Fruit fly (Drosophila melanogaster): ENCODE results near the gene VhaM9.7-a.

Gene VhaM9.7-a

DNA sequence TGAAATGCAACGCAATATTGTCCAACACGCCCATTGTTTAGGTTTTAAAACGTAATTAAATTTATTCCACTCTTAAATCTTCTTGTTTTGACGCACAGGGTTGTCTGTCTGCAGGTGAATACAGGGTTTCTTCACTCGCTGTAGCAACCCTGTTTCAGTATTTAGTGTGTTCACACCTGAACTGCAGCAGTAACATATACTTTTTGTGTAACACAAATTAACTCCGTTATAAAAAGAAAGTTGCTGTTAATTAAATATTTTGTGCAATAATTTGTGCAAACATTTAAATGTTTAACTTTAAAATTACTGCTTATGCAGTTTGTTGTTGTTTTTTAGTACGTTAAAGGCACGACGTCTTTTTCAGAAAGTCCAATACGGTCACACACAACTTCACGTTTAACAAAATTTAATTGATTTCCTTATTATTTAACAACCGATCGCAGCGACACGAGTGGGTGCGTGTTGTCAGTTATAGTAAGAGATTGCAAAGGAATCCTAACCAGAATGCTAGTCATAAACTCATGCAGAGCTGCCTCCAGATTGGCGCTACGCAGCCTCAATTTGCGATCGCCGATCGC lies 29.7 kb downstream of the VhaM9.7-a start, which contains the start of the genes CG15012 and Fdx2:
Gene CG15012, minus strand, starts transcription at position 127 of the 578 bp plus-strand sequence.
Gene Fdx2, plus strand, starts transcription at position 363 of the 578 bp plus-strand sequence.
- peak; percentile 64 for TF ChIP-seq CG17801 (GFP tag; optimal IDR thresholded peaks at IDR 0.05; ENCODE audit: partially characterized antibody)

DNA sequence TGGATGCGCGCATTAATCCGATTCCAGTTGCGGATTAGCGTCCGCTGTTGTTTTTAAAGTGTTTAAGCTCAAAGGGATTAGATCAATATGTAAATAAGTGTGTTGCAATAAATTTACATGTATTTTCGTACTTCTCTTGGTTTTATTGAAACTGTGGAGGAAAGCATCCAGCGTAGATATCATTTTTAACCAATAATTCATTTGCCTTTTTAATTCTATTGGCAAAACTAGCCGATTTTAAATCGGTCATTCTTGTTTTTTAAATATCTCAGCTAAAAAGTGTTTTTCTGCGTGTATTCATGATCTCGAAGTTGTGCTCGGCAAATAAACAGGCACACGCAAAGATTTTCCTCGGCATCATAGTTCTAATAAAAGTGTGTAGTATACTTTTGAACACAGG lies 30.8 kb downstream of the VhaM9.7-a start:
- no peak for TF ChIP-seq CG17801 (GFP tag; optimal IDR thresholded peaks at IDR 0.05; ENCODE audit: partially characterized antibody)

DNA sequence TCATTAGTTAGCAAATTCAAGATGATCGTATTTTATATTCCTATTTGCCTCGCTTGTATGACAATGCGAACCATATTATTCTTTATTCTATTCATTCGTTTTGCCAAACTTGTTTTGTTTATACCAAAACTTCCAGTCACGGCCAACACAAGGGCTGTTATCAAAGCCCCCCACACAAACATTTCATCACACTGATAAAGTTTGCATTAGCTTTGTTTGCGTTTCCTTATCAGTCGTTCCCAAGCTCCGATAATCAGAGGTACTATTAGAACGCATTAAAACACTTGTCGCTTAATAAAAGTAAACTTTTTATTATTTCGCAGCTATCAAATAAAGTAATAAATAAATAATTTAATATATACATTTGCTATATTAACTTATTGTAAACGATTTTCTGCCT lies 31.2 kb downstream of the VhaM9.7-a start:
- TF ChIP-seq CG17801 (GFP tag; optimal IDR thresholded peaks at IDR 0.05; ENCODE audit: partially characterized antibody), result peak; percentile 20

DNA sequence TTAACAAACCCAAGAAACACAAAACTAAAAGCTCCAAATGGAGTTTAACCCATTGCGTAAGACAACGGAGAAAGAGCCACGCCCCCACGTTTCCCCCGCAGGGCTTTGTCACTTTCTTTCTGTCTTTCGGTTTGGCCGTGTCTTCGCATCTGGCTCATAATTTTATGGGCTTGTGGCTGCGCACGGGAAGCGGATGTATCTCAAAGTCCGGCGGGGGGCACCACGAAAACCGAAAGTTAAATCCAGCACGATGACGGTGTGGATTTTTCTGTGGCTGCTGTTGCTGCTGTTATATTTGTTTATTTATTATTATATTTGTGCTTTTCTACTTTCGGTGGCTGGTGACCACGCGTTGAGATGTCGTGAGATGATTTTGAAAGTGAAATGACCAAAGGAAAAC lies 34.3 kb downstream of the VhaM9.7-a start:
- no peak for TF ChIP-seq CG17801 (GFP tag; optimal IDR thresholded peaks at IDR 0.05; ENCODE audit: partially characterized antibody)

- no peak for TF ChIP-seq CG17801 (GFP tag; optimal IDR thresholded peaks at IDR 0.05; ENCODE audit: partially characterized antibody)
Observed at dm6 chr3L:4302088-4302487, 39.6 kb downstream of the VhaM9.7-a start.

DNA sequence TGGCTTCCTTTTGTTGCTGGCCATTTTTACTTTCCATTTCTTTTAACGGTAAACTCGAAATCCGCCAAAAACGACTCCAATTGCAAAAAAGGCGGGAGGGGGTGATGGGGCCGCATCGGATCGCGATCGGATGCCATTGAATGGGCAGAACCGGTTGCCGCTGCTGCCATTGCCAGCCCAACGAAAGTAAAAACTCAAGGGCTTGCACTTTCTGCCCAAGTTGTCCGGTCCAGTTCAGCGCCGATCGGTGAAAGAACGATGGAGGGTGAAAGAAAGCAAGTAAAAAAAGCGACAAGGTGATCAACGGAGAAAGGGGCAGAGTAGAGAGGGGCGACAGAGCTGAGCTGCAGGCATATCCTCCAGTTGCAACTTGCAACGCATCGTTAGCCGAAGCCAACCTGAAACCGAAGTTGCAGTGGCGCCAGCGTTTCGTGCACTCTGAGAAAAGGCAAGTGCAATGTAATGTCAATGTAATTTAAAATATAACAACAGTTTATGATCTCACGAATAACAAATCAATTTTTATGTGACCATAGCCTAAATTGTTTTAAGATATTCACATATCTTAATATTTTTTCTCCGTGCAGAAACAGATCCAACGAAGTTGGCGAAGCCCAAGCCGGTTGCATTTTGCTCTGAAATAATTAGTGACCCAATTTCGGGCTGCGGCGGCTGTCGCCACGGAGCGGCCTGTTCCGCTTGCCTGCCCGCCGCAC lies 41.9 kb downstream of the VhaM9.7-a start:
- no peak for TF ChIP-seq CG17801 (GFP tag; optimal IDR thresholded peaks at IDR 0.05; ENCODE audit: partially characterized antibody)

DNA sequence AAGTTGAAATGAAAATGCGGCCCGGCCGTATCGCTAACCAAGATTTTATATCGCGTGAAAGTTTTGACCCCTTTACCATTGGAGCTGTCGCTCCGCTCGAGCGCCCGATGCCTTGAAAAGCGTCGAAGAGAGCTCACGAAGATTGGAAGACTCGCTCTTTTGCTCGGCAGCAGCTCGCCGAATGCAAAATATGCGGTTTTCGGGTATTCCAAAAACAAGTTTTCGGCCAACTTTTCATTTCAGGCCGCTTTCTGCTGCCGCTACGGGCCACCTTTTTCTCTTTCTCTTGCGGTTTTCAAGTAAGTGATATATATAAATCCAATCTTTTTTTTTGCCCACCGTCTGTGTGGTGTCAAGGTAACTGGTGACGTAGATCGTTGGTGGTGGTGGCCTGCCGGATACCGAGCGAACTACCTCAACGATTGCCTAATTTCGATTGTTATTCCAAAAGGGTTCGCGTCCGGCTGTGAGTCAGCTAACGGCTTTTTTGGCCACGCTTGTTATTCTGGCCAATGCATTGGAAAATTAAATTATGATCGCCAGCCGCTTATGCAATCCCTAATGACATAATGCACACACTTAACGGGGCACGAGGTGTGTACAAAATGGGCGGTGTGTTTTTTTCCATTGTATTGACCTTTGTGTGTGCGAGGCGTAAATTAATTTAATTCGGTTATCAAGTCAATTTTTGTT lies 45.3 kb downstream of the VhaM9.7-a start, which contains the start of gene dyl:
Gene dyl, minus strand, starts transcription at position 28 of the 693 bp plus-strand sequence.
- TF ChIP-seq CG17801 (GFP tag; optimal IDR thresholded peaks at IDR 0.05; ENCODE audit: partially characterized antibody), result no peak

DNA sequence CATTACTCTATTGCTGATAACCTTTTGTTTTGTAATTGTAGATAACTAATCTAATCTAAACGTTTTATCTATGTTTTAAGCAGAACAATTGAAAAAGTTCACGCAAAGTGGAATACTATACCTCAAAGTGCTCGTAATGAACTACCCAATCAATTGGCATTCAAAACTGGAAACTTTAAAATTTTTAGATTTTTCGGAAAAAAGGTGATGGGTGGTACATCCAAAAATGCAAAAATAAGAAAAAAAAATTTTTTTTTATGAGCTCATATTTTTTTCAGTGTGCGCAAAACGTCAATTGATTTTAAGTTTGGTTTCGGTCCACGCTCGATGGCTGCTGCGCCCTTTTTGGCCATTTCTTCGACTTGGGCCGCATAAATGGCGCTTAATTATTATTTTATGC lies 48.1 kb downstream of the VhaM9.7-a start:
- no peak for TF ChIP-seq CG17801 (GFP tag; optimal IDR thresholded peaks at IDR 0.05; ENCODE audit: partially characterized antibody)

Measured in ovary, adult (tissue).